Worm (Caenorhabditis elegans): ENCODE measurements around the gene F36A4.5.

ce11 chrIV:4307227-4307946 lies 42.1 kb downstream of the F36A4.5 start, which contains the start of gene set-9:
- no peak for TF ChIP-seq dmd-4 (tag; optimal IDR thresholded peaks at IDR 0.05; ENCODE audit: borderline replicate concordance)
- TF ChIP-seq hlh-6 (tag; optimal IDR thresholded peaks at IDR 0.05) = no peak
- TF ChIP-seq F13H6.1 (tag; optimal IDR thresholded peaks at IDR 0.05) = no peak
- TF ChIP-seq tbx-7 (tag; optimal IDR thresholded peaks at IDR 0.05) = no peak
- no peak for TF ChIP-seq fkh-10 (GFP tag; optimal IDR thresholded peaks at IDR 0.05)
- no peak for TF ChIP-seq pros-1 (tag; optimal IDR thresholded peaks at IDR 0.05)
- TF ChIP-seq nfya-1 (tag; optimal IDR thresholded peaks at IDR 0.05) = no peak
- TF ChIP-seq fax-1 (tag; optimal IDR thresholded peaks at IDR 0.05) = no peak
- no peak for TF ChIP-seq ets-4 (tag; optimal IDR thresholded peaks at IDR 0.05)

Measured in whole organism, late embryonic.